Fruit fly (Drosophila melanogaster): ENCODE data around the gene CG32284.
A peak's percentile ranks its signal among the peaks of the same experiment; 100 is the strongest.

The CG32284 gene

DNA sequence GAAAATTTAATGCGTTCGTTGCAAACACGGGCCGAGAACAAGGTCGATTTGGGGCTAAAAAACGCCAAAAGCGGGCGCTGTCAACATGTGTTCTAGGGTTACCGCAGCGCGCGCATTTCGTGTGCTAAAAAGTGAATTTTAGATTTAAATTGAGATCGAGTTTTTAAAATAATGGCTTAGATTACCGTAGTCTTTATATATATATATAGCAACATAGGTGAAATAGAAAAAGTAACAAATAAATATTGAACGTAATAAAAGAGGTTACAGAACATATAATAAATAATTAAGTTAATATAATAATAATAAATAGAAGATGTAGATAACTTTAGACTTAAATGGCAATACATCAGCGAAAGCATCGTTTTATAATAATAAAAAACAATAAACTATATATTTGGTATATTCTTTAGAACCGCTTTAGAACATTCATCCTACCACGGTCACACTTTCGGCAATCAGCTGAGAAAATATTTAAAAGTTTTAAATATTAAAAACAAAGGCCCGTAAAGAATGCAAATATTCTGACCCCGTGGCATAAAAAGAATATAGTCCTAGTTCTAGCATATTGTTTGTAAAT, 43.0 kb upstream of the CG32284 start, which contains the start of the genes CG11537 and Alg2 (continued):
- no peak for TF ChIP-seq slp2 (GFP tag; optimal IDR thresholded peaks at IDR 0.05)
- TF ChIP-seq lmd (GFP tag; IDR thresholded peaks at IDR 0.05): no peak
- TF ChIP-seq CG3163 (GFP tag; optimal IDR thresholded peaks at IDR 0.05): no peak
- TF ChIP-seq CG15479 (GFP tag; optimal IDR thresholded peaks at IDR 0.05): no peak
- no peak for TF ChIP-seq CG18011 (GFP tag; optimal IDR thresholded peaks at IDR 0.05)
- no peak for TF ChIP-seq bbx (GFP tag; IDR thresholded peaks at IDR 0.05; ENCODE audit: partially characterized antibody)

dm6 chr3L:3148125-3149059, 38.1 kb upstream of the CG32284 start, which contains the start of the genes Usp5 and BtbVII:
Gene Usp5 (minus strand): TSS chr3L:3148358.
Gene BtbVII (plus strand): TSS chr3L:3148646.
- TF ChIP-seq danr (GFP tag; IDR thresholded peaks at IDR 0.05): no peak
- TF ChIP-seq Tbp (GFP tag; optimal IDR thresholded peaks at IDR 0.05): no peak
- TF ChIP-seq Deaf1 (tag; optimal IDR thresholded peaks at IDR 0.05): no peak
- no peak for TF ChIP-seq CG14050 (GFP tag; IDR thresholded peaks at IDR 0.05)
- TF ChIP-seq en (GFP tag; optimal IDR thresholded peaks at IDR 0.05): no peak
- TF ChIP-seq Awh (GFP tag; IDR thresholded peaks at IDR 0.05): peak; percentile 60
- no peak for TF ChIP-seq crol (GFP tag; IDR thresholded peaks at IDR 0.05)
- peak; percentile 47; the same call in 1 of the 2 replicates for TF ChIP-seq H2.0 (GFP tag; IDR thresholded peaks at IDR 0.05)
- peak; percentile 37 for TF ChIP-seq bcd (GFP tag; optimal IDR thresholded peaks at IDR 0.05)
- no peak for TF ChIP-seq CG18599 (GFP tag; optimal IDR thresholded peaks at IDR 0.05)
- no peak for TF ChIP-seq Poxn (GFP tag; IDR thresholded peaks at IDR 0.05)
- peak; percentile 91 for TF ChIP-seq rib (GFP tag; IDR thresholded peaks at IDR 0.05)
- TF ChIP-seq ranshi (GFP tag; IDR thresholded peaks at IDR 0.05): no peak
- TF ChIP-seq kay (GFP tag; optimal IDR thresholded peaks at IDR 0.05): peak; percentile 70
- TF ChIP-seq CG8290 (GFP tag; optimal IDR thresholded peaks at IDR 0.05): peak; percentile 82
- peak in 1 of 2 experiments; percentile 80 for TF ChIP-seq CG8290 (tag; optimal IDR thresholded peaks at IDR 0.05)
- TF ChIP-seq ato (GFP tag; IDR thresholded peaks at IDR 0.05; ENCODE audit: partially characterized antibody): peak; percentile 75
- TF ChIP-seq CG4854 (GFP tag; optimal IDR thresholded peaks at IDR 0.05): peak; percentile 1
- peak; percentile 50 for TF ChIP-seq CG10366 (GFP tag; IDR thresholded peaks at IDR 0.05)
- TF ChIP-seq CG42726 (GFP tag; IDR thresholded peaks at IDR 0.05; ENCODE audit: partially characterized antibody): peak; percentile 49; the same call in 1 of the 2 replicates
- TF ChIP-seq HLH3B (GFP tag; IDR thresholded peaks at IDR 0.05): 0 out of 2 replicates have a peak, but pooled peaks have one; percentile 14
- peak; percentile 72 for TF ChIP-seq zfh2 (GFP tag; optimal IDR thresholded peaks at IDR 0.05)
- TF ChIP-seq NfI (GFP tag; optimal IDR thresholded peaks at IDR 0.05): peak; percentile 54
- peak; percentile 98 for TF ChIP-seq phol (tag; optimal IDR thresholded peaks at IDR 0.05)
- TF ChIP-seq CG13624 (GFP tag; optimal IDR thresholded peaks at IDR 0.05): peak; percentile 70
- peak; percentile 77 for TF ChIP-seq hkb (optimal IDR thresholded peaks at IDR 0.05)
- TF ChIP-seq hkb (GFP tag; IDR thresholded peaks at IDR 0.05): peak; percentile 50
- peak; percentile 99 for TF ChIP-seq CG34224 (GFP tag; IDR thresholded peaks at IDR 0.05; ENCODE audit: partially characterized antibody)
- no peak for TF ChIP-seq CG6175 (GFP tag; IDR thresholded peaks at IDR 0.05)
- TF ChIP-seq knrl (GFP tag; IDR thresholded peaks at IDR 0.05; ENCODE audit: partially characterized antibody): peak; percentile 96
- TF ChIP-seq luna (GFP tag; optimal IDR thresholded peaks at IDR 0.05): peak; percentile 48
- TF ChIP-seq caup (GFP tag; optimal IDR thresholded peaks at IDR 0.05; ENCODE audit: severe bottlenecking): peak; percentile 34
- peak; percentile 67 for TF ChIP-seq NFAT (GFP tag; IDR thresholded peaks at IDR 0.05)
- TF ChIP-seq Adf1 (GFP tag; IDR thresholded peaks at IDR 0.05): peak; percentile 48; the same call in 1 of the 2 replicates
- TF ChIP-seq sob (GFP tag; IDR thresholded peaks at IDR 0.05): peak; percentile 47
- TF ChIP-seq ac (GFP tag; optimal IDR thresholded peaks at IDR 0.05): peak; percentile 67
- peak; percentile 99 for TF ChIP-seq sna (GFP tag; IDR thresholded peaks at IDR 0.05; ENCODE audit: partially characterized antibody)
- peak; percentile 6 for TF ChIP-seq CG30431 (GFP tag; optimal IDR thresholded peaks at IDR 0.05)
- TF ChIP-seq dmrt11E (tag; optimal IDR thresholded peaks at IDR 0.05): peak; percentile 55
- peak; percentile 16 for TF ChIP-seq exex (tag; optimal IDR thresholded peaks at IDR 0.05)
- TF ChIP-seq Spps (tag; optimal IDR thresholded peaks at IDR 0.05): peak; percentile 16

All from whole organism, embryonic.